Worm (Caenorhabditis elegans): ENCODE data around the gene pxl-1.

DNA sequence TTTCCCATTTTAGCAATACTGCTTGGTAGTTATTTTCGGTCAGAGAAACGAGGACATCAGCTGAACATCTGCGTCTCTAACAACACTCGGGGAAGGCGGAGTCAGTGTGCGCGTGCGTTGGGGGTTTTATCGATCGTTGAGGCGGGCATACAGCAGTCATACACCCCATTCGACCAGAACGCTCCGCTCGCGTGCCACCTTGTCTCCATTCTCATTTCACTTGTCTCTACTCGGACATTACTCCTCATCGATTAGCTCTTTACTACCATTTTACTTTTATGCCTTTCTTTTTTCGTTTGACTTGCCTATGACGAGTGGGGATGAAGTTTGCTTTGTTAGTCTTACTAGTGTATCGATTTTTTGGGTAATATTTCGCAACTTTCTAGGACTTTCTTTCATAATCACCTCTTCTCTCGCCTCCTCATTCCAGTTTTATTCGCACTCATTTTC is 44.7 kb upstream of the pxl-1 start:
- peak; percentile 86 to 95 for TF ChIP-seq mdl-1 (tag; optimal IDR thresholded peaks at IDR 0.05)
- TF ChIP-seq zag-1 (tag; optimal IDR thresholded peaks at IDR 0.05) = no peak
- TF ChIP-seq ztf-11 (tag; optimal IDR thresholded peaks at IDR 0.05) = no peak
- peak; percentile 35 for TF ChIP-seq gmeb-1 (tag; optimal IDR thresholded peaks at IDR 0.05)
- no peak for TF ChIP-seq ceh-16 (tag; optimal IDR thresholded peaks at IDR 0.05)
- peak; percentile 56 for TF ChIP-seq skn-1 (tag; optimal IDR thresholded peaks at IDR 0.05)
- TF ChIP-seq lin-39 (tag; optimal IDR thresholded peaks at IDR 0.05) = no peak
- TF ChIP-seq crh-2 (tag; optimal IDR thresholded peaks at IDR 0.05) = peak; percentile 63
- TF ChIP-seq unc-39 (tag; optimal IDR thresholded peaks at IDR 0.05) = no peak
- TF ChIP-seq alr-1 (tag; optimal IDR thresholded peaks at IDR 0.05) = no peak
- no peak for TF ChIP-seq dmd-4 (tag; optimal IDR thresholded peaks at IDR 0.05)
- peak; percentile 73 for TF ChIP-seq fos-1 (tag; optimal IDR thresholded peaks at IDR 0.05)
